Worm (Caenorhabditis elegans) whole organism, young adult: ENCODE data around the gene byn-1.

Source experiments
- attf-6 ChIP-seq: fragments of 200-800 bp; sonication (Bioruptor generic); IDR thresholded peaks from 2 replicates; pipeline ENCODE4 v1.3.6; 2022; ENCODE audit warnings: missing genetic modification reagents, missing genetic modification characterization, missing compliant biosample characterization
- lir-1 ChIP-seq: fragments of 200-800 bp; sonication (Bioruptor generic); conservative IDR thresholded peaks from 2 replicates; pipeline ENCODE4 v1.3.6; 2022; ENCODE audit warnings: missing genetic modification reagents, missing genetic modification characterization, missing compliant biosample characterization

DNA sequence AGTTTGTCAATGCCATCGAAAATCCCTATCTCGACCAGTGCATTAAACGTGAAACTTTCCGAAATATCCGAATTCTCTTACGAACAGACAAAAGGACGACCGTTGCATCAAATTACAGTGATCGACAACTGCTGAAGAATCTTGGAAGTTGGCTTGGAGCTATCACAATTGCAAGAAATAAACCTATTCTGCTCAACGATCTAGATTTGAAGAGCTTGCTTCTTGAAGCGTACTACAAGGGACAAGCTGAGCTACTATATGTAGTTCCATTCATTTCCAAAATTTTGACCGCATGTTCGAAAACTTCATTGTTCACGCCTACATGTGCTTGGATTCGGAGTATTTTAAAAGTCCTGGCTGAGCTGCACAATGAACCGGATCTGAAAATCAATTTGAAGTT is 22.2 kb downstream of the byn-1 start:
- TF ChIP-seq attf-6 (GFP tag; lab: Robert Waterston, UW) = no peak
- no peak for TF ChIP-seq lir-1 (GFP tag; lab: Robert Waterston, UW)
